Worm (Caenorhabditis elegans) whole organism, L4 larva: ENCODE results near the gene F40H3.3.

Experiments used
- F49E8.2 ChIP-seq: sonication (generic microtip); optimal IDR thresholded peaks from 2 replicates; lab custom pipeline; 2016; ENCODE audit warnings: missing compliant biosample characterization, mild to moderate bottlenecking, missing genetic modification characterization, borderline replicate concordance
- T26A8.4 ChIP-seq: fragments of 200-800 bp; sonication (Bioruptor generic); IDR thresholded peaks from 2 replicates; pipeline ENCODE4 v1.3.6; 2022; ENCODE audit warnings: missing genetic modification characterization, missing compliant biosample characterization
- ZK546.5 ChIP-seq, 2 experiments: sonication (generic microtip); optimal IDR thresholded peaks; 2 replicates each; lab custom pipeline; 2017; ENCODE audit warnings: missing biosample characterization in 2 of 2, missing genetic modification characterization in 2 of 2
- ceh-28 ChIP-seq: fragments of 150-350 bp; optimal IDR thresholded peaks from 2 replicates; lab custom pipeline; 2014; ENCODE audit warnings: missing biosample characterization, missing genetic modification reagents, missing genetic modification characterization
- fos-1 ChIP-seq: fragments of 150-350 bp; optimal IDR thresholded peaks from 2 replicates; lab custom pipeline; 2014; ENCODE audit warnings: missing biosample characterization, missing genetic modification characterization
- nhr-237 ChIP-seq: sonication (generic microtip); optimal IDR thresholded peaks from 2 replicates; lab custom pipeline; 2017; ENCODE audit warnings: missing biosample characterization, missing genetic modification characterization
- pha-4 ChIP-seq, 2 experiments: fragments of 150-350 bp in 1 of 2; fragments of 200-800 bp in 1 of 2; sonication (Bioruptor generic) in 1 of 2; IDR thresholded peaks in 1 of 2; optimal IDR thresholded peaks in 1 of 2; 2 replicates each; pipeline versions ENCODE4 v1.3.6 to Lab custom; 2014 to 2022; ENCODE audit warnings: missing genetic modification characterization in 2 of 2, missing genetic modification reagents in 2 of 2, missing biosample characterization in 1 of 2, missing compliant biosample characterization in 1 of 2
- pqm-1 ChIP-seq: sonication (generic microtip); optimal IDR thresholded peaks from 2 replicates; lab custom pipeline; 2017; ENCODE audit warnings: missing biosample characterization, missing genetic modification characterization
- snpc-4 ChIP-seq: fragments of 150-350 bp; optimal IDR thresholded peaks from 2 replicates; lab custom pipeline; 2014; ENCODE audit warnings: missing biosample characterization, missing genetic modification characterization
- unc-39 ChIP-seq: sonication (generic microtip); optimal IDR thresholded peaks from 2 replicates; lab custom pipeline; 2017; ENCODE audit warnings: missing biosample characterization, missing genetic modification characterization
- vab-7 ChIP-seq: fragments of 200-800 bp; sonication (Bioruptor generic); IDR thresholded peaks from 2 replicates; pipeline ENCODE4 v1.3.6; 2022; ENCODE audit warnings: missing genetic modification reagents, missing genetic modification characterization, missing compliant biosample characterization

ce11 chrII:6202910-6203309 lies 31.6 kb downstream of the F40H3.3 start, which contains the start of gene C30B5.17:
- TF ChIP-seq fos-1 (tag; lab: Kevin White, UChicago): no peak
- no peak for TF ChIP-seq unc-39
- TF ChIP-seq ceh-28 (tag; lab: Kevin White, UChicago): no peak
- no peak for TF ChIP-seq vab-7 (GFP tag; lab: Robert Waterston, UW)
- no peak for TF ChIP-seq ZK546.5 (tag; optimal IDR thresholded peaks at IDR 0.05; lab: Kevin White, UChicago)
- TF ChIP-seq F49E8.2: no peak
- TF ChIP-seq T26A8.4: no peak
- no peak for TF ChIP-seq pha-4 (GFP tag; IDR thresholded peaks at IDR 0.05; lab: Robert Waterston, UW)
- no peak for TF ChIP-seq pha-4 (tag; optimal IDR thresholded peaks at IDR 0.05; lab: Kevin White, UChicago)
- no peak for TF ChIP-seq snpc-4 (tag; lab: Kevin White, UChicago)
- no peak for TF ChIP-seq nhr-237 (tag; lab: Kevin White, UChicago)
- TF ChIP-seq pqm-1 (tag; lab: Kevin White, UChicago): no peak
